Fruit fly (Drosophila melanogaster): ENCODE results near the gene CG4983.

CG4983 gene

dm6 chr2L:11651910-11652498 lies at the start of gene CG4983, which contains the start of gene CG12307:
Gene CG4983, plus strand, starts transcription at chr2L:11652448.
Gene CG12307, minus strand, starts transcription at chr2L:11652010.
- TF ChIP-seq CG9948 (tag; optimal IDR thresholded peaks at IDR 0.05), result no peak
- no peak for TF ChIP-seq CG8159 (tag; optimal IDR thresholded peaks at IDR 0.05)
- TF ChIP-seq CG12605 (GFP tag; IDR thresholded peaks at IDR 0.05), result no peak
- no peak for TF ChIP-seq fd96Ca (GFP tag; IDR thresholded peaks at IDR 0.05)
- TF ChIP-seq CG32121 (GFP tag; IDR thresholded peaks at IDR 0.05), result no peak
- TF ChIP-seq Pif1B (GFP tag; optimal IDR thresholded peaks at IDR 0.05), result no peak
- TF ChIP-seq CG14655 (GFP tag; optimal IDR thresholded peaks at IDR 0.05), result no peak

DNA sequence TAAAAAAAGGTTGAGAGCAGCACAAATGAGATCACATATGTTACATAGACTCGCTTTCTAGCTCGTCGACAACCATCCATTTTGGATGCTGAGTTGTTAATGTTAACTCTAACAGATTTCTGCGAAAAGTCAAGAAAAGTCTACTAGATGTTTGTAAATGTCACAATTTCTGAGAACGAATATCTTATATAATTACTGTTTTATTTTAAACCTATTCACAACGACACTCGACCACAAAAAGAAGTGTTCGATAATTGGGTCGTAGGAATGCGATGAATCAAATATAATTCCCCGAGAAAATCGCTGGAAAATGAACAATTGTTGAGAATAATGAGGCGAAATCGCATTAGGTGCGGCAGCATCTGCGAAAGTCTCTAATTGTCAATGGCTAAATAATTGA lies 40.6 kb upstream of the CG4983 start, which contains the start of gene spag4:
Gene spag4, minus strand, starts transcription at position 101 of the 400 bp plus-strand sequence.
- no peak for TF ChIP-seq CG8301 (tag; optimal IDR thresholded peaks at IDR 0.05)
- no peak for TF ChIP-seq CG34367 (tag; optimal IDR thresholded peaks at IDR 0.05)
- TF ChIP-seq Snoo (tag; optimal IDR thresholded peaks at IDR 0.05), result no peak
- TF ChIP-seq CG9948 (tag; optimal IDR thresholded peaks at IDR 0.05), result no peak
- TF ChIP-seq Pif1A (GFP tag; optimal IDR thresholded peaks at IDR 0.05), result no peak

DNA sequence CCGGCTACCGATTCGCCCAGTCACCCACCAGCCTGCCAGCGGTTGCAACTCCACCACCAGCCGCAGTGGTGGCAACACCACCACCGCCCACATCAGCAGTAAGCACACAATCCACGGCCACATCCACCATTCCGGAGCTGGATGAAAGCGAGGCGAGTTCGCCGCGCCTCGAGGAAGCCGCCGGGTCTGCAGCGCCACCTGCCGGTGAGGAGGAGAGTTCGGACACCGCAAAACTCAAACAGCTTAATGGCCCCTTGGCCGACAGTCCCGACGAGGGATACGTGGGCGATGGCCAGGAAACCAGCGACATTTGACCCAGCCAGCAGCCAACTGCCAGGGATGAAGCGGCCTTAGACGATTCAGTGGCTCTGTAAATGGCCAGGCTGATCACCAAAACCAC lies 28.1 kb upstream of the CG4983 start:
- TF ChIP-seq fd96Ca (GFP tag; IDR thresholded peaks at IDR 0.05) (no peak), CG8159 (tag; optimal IDR thresholded peaks at IDR 0.05) (no peak), gl (tag; optimal IDR thresholded peaks at IDR 0.05) (no peak), CG32121 (GFP tag; IDR thresholded peaks at IDR 0.05) (no peak), CG17806 (tag; optimal IDR thresholded peaks at IDR 0.05) (no peak), CG10348 (GFP tag; IDR thresholded peaks at IDR 0.05) (no peak), CG4496 (GFP tag; IDR thresholded peaks at IDR 0.05) (no peak), CG9948 (tag; optimal IDR thresholded peaks at IDR 0.05) (no peak)

DNA sequence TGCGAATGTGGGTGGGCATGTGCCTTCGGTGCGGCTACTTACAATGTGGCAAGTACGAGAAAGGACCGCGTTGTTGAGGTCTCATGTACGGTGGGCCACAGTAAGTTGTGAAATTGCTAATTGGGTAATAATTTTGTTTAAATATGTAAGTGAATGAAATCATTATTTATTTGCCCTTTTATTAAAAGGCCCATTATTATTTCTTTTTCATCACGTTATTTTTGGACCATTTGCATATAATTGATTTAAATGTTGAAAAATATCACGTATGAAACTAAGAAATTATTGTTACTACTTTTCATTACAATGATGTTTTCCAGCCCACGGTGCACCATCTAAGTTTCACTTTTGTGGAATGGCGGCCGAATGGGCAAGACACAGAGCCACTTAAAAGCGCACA lies 24.0 kb upstream of the CG4983 start:
- TF ChIP-seq CG13204 (GFP tag; optimal IDR thresholded peaks at IDR 0.05) (no peak), D1 (tag; optimal IDR thresholded peaks at IDR 0.05) (no peak)

dm6 chr2L:11648739-11649138 lies 3.5 kb upstream of the CG4983 start, which contains the start of gene CG6614:
Gene CG6614, minus strand, starts transcription at chr2L:11648839.
- TF ChIP-seq Pif1B (GFP tag; optimal IDR thresholded peaks at IDR 0.05) (no peak), CG4496 (GFP tag; IDR thresholded peaks at IDR 0.05) (no peak), CG13204 (GFP tag; optimal IDR thresholded peaks at IDR 0.05) (no peak), CG9948 (tag; optimal IDR thresholded peaks at IDR 0.05) (no peak), CG15710 (tag; optimal IDR thresholded peaks at IDR 0.05) (no peak), Pif1A (GFP tag; optimal IDR thresholded peaks at IDR 0.05) (no peak), D1 (tag; optimal IDR thresholded peaks at IDR 0.05) (no peak), CG8301 (tag; optimal IDR thresholded peaks at IDR 0.05) (no peak), CG14655 (GFP tag; optimal IDR thresholded peaks at IDR 0.05) (no peak), gl (tag; optimal IDR thresholded peaks at IDR 0.05) (no peak), fd96Ca (GFP tag; IDR thresholded peaks at IDR 0.05) (no peak), rn (GFP tag; IDR thresholded peaks at IDR 0.05) (no peak), CG34367 (tag; optimal IDR thresholded peaks at IDR 0.05) (no peak), CG8159 (tag; optimal IDR thresholded peaks at IDR 0.05) (no peak), CG12605 (GFP tag; IDR thresholded peaks at IDR 0.05) (no peak), CG10348 (GFP tag; IDR thresholded peaks at IDR 0.05) (no peak), Snoo (tag; optimal IDR thresholded peaks at IDR 0.05) (no peak), CG32121 (GFP tag; IDR thresholded peaks at IDR 0.05) (no peak)

DNA sequence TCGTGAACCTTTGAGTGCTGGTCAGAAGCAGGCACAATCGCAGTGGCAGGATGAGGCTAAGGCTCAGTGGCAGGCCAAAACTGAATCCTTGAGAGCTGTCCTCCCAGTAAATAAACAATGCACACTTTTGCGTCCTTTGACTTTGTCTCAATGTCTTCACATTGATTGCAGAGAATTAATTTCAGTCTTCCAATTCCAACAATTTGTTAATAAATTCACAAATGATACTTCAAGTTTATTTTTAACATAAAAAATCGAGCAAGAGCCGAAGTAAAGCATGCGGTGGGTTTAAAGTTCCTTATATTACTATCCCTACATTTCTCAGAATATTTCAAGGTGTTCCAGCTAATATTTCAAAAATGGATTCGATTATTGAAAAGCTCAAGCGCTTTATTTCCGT lies 4.9 kb downstream of the CG4983 start, which contains the start of gene CG43167:
Gene CG43167, plus strand, starts transcription at position 301 of the 400 bp plus-strand sequence.
- TF ChIP-seq CG8301 (tag; optimal IDR thresholded peaks at IDR 0.05) (no peak), D1 (tag; optimal IDR thresholded peaks at IDR 0.05) (no peak), CG34367 (tag; optimal IDR thresholded peaks at IDR 0.05) (no peak), CG8159 (tag; optimal IDR thresholded peaks at IDR 0.05) (no peak), CG15710 (tag; optimal IDR thresholded peaks at IDR 0.05) (no peak), CG13204 (GFP tag; optimal IDR thresholded peaks at IDR 0.05) (no peak), fd96Ca (GFP tag; IDR thresholded peaks at IDR 0.05) (no peak), CG9948 (tag; optimal IDR thresholded peaks at IDR 0.05) (no peak), Snoo (tag; optimal IDR thresholded peaks at IDR 0.05) (no peak), CG17806 (tag; optimal IDR thresholded peaks at IDR 0.05) (no peak), CG10348 (GFP tag; IDR thresholded peaks at IDR 0.05) (no peak), CG32121 (GFP tag; IDR thresholded peaks at IDR 0.05) (no peak), Pif1A (GFP tag; optimal IDR thresholded peaks at IDR 0.05) (no peak), rn (GFP tag; IDR thresholded peaks at IDR 0.05) (no peak)

- no peak for TF ChIP-seq CG9948 (tag; optimal IDR thresholded peaks at IDR 0.05)
- TF ChIP-seq CG8301 (tag; optimal IDR thresholded peaks at IDR 0.05), result no peak
- no peak for TF ChIP-seq Snoo (tag; optimal IDR thresholded peaks at IDR 0.05)
- no peak for TF ChIP-seq CG32121 (GFP tag; IDR thresholded peaks at IDR 0.05)
- no peak for TF ChIP-seq D1 (tag; optimal IDR thresholded peaks at IDR 0.05)
- no peak for TF ChIP-seq EcR (GFP tag; optimal IDR thresholded peaks at IDR 0.05)
- TF ChIP-seq fd96Ca (GFP tag; IDR thresholded peaks at IDR 0.05), result no peak
- TF ChIP-seq CG15710 (tag; optimal IDR thresholded peaks at IDR 0.05), result no peak
- no peak for TF ChIP-seq CG34367 (tag; optimal IDR thresholded peaks at IDR 0.05)
- no peak for TF ChIP-seq gl (tag; optimal IDR thresholded peaks at IDR 0.05)
- no peak for TF ChIP-seq Ets98B (GFP tag; IDR thresholded peaks at IDR 0.05)
- TF ChIP-seq CG10348 (GFP tag; IDR thresholded peaks at IDR 0.05), result no peak
- no peak for TF ChIP-seq CG14655 (GFP tag; optimal IDR thresholded peaks at IDR 0.05)
- no peak for TF ChIP-seq CG12605 (GFP tag; IDR thresholded peaks at IDR 0.05)
- no peak for TF ChIP-seq CG13204 (GFP tag; optimal IDR thresholded peaks at IDR 0.05)
- TF ChIP-seq CG17806 (tag; optimal IDR thresholded peaks at IDR 0.05), result no peak
- no peak for TF ChIP-seq CG8159 (tag; optimal IDR thresholded peaks at IDR 0.05)
- no peak for TF ChIP-seq rn (GFP tag; IDR thresholded peaks at IDR 0.05)
- TF ChIP-seq Pif1B (GFP tag; optimal IDR thresholded peaks at IDR 0.05), result no peak
- TF ChIP-seq Pif1A (GFP tag; optimal IDR thresholded peaks at IDR 0.05), result no peak
Observed at dm6 chr2L:11662959-11663358, 10.7 kb downstream of the CG4983 start, which contains the start of gene CG44477. Gene CG44477, plus strand, starts transcription at chr2L:11663259.
